Fruit fly (Drosophila melanogaster): Measurements from ENCODE around the gene CG42371.

dm6 chr2L:2178810-2179143 lies 38.3 kb downstream of the CG42371 start:
- TF ChIP-seq ttk (optimal IDR thresholded peaks at IDR 0.05): no peak
- TF ChIP-seq psq (optimal IDR thresholded peaks at IDR 0.05): no peak
- TF ChIP-seq Sin3A (optimal IDR thresholded peaks at IDR 0.05): no peak
- no peak for TF ChIP-seq h (optimal IDR thresholded peaks at IDR 0.05)
- no peak for TF ChIP-seq Myc (optimal IDR thresholded peaks at IDR 0.05)
- TF ChIP-seq insv (optimal IDR thresholded peaks at IDR 0.05): no peak

All from Kc167 (cell line).